Fruit fly (Drosophila melanogaster): ENCODE measurements around the gene Gtpx.

dm6 chr3L:3284900-3285299 is 41.2 kb upstream of the Gtpx start:
- TF ChIP-seq GATAe (GFP tag; conservative IDR thresholded peaks at IDR 0.05) (no peak), gro (GFP tag; optimal IDR thresholded peaks at IDR 0.05) (no peak)
